Worm (Caenorhabditis elegans) whole organism, L2 larva: ENCODE results near the gene B0252.3.

Source experiments
- C34F6.9 ChIP-seq: fragments of 150-350 bp; optimal IDR thresholded peaks from 2 replicates; lab custom pipeline; 2014; ENCODE audit warnings: missing biosample characterization, missing genetic modification characterization
- R02D3.7 ChIP-seq: fragments of 150-350 bp; optimal IDR thresholded peaks from 2 replicates; lab custom pipeline; 2014; ENCODE audit warnings: missing biosample characterization, missing genetic modification characterization
- ceh-16 ChIP-seq: fragments of 150-350 bp; optimal IDR thresholded peaks from 2 replicates; lab custom pipeline; 2014; ENCODE audit warnings: missing biosample characterization, missing genetic modification characterization
- crh-2 ChIP-seq: sonication (generic microtip); optimal IDR thresholded peaks from 2 replicates; lab custom pipeline; 2017; ENCODE audit warnings: missing biosample characterization, missing genetic modification characterization
- mbf-1 ChIP-seq: sonication (generic microtip); optimal IDR thresholded peaks from 2 replicates; lab custom pipeline; 2017; ENCODE audit warnings: missing biosample characterization, missing genetic modification characterization
- nhr-12 ChIP-seq: fragments of 150-350 bp; optimal IDR thresholded peaks from 2 replicates; lab custom pipeline; 2014; ENCODE audit warnings: missing biosample characterization, missing genetic modification characterization
- nhr-25 ChIP-seq: fragments of 150-350 bp; sonication (generic microtip); optimal IDR thresholded peaks from 3 replicates; lab custom pipeline; 2014; ENCODE audit warnings: missing biosample characterization, missing genetic modification characterization
- sem-4 ChIP-seq: fragments of 150-350 bp; optimal IDR thresholded peaks from 2 replicates; lab custom pipeline; 2014; ENCODE audit warnings: missing biosample characterization, missing genetic modification reagents, missing genetic modification characterization
- unc-62 ChIP-seq: fragments of 150-350 bp; optimal IDR thresholded peaks from 2 replicates; lab custom pipeline; 2014; ENCODE audit warnings: missing biosample characterization, missing genetic modification reagents, missing genetic modification characterization
- zag-1 ChIP-seq: fragments of 150-350 bp; optimal IDR thresholded peaks from 2 replicates; lab custom pipeline; 2014; ENCODE audit warnings: missing biosample characterization, missing genetic modification characterization
- ztf-11 ChIP-seq: sonication (generic microtip); optimal IDR thresholded peaks from 2 replicates; lab custom pipeline; 2017; ENCODE audit warnings: missing biosample characterization, missing genetic modification characterization

ce11 chrII:6891176-6891575 lies 16.4 kb downstream of the B0252.3 start:
- peak; percentile 40 for TF ChIP-seq nhr-25 (tag; lab: Kevin White, UChicago)
- no peak for TF ChIP-seq unc-62
- peak; percentile 32 for TF ChIP-seq crh-2 (tag; lab: Kevin White, UChicago)
- no peak for TF ChIP-seq nhr-12 (tag; lab: Kevin White, UChicago)
- no peak for TF ChIP-seq ceh-16
- TF ChIP-seq zag-1 (tag; lab: Kevin White, UChicago) = no peak
- peak; percentile 66 for TF ChIP-seq C34F6.9 (tag; lab: Kevin White, UChicago)
- no peak for TF ChIP-seq mbf-1
- TF ChIP-seq sem-4 (tag; lab: Kevin White, UChicago) = peak; percentile 58
- no peak for TF ChIP-seq ztf-11
- TF ChIP-seq R02D3.7 = no peak
